Fruit fly (Drosophila melanogaster) whole organism, wandering third instar larva: ENCODE results near the gene CG10581.

Source experiments
- Abd-B ChIP-seq: fragments of >200 bp; optimal IDR thresholded peaks from 2 replicates; lab custom pipeline; 2017; ENCODE audit warnings: missing biosample characterization, missing genetic modification characterization
- CG32264 ChIP-seq: fragments of 200-800 bp; sonication (Bioruptor generic); optimal IDR thresholded peaks from 2 replicates; lab custom pipeline; 2016; ENCODE audit warnings: missing biosample characterization, missing genetic modification characterization
- Dfd ChIP-seq: fragments of >200 bp; optimal IDR thresholded peaks from 2 replicates; lab custom pipeline; 2017; ENCODE audit warnings: missing biosample characterization, missing genetic modification characterization
- Dif ChIP-seq: fragments of 200-275, 200-300 bp; sonication (Bioruptor generic); optimal IDR thresholded peaks from 2 replicates; lab custom pipeline; 2018; ENCODE audit warnings: missing biosample characterization, missing genetic modification characterization; ENCODE audit not compliant: partially characterized antibody
- GATAd ChIP-seq: sonication (Bioruptor generic); optimal IDR thresholded peaks from 2 replicates; lab custom pipeline; 2016; ENCODE audit warnings: missing biosample characterization, missing genetic modification characterization
- HLH106 ChIP-seq: fragments of 200-800 bp; optimal IDR thresholded peaks from 3 replicates; lab custom pipeline; 2019; ENCODE audit warnings: missing biosample characterization, mild to moderate bottlenecking, missing genetic modification characterization, moderate library complexity
- Hnf4 ChIP-seq: fragments of 200-800 bp; sonication (Bioruptor generic); optimal IDR thresholded peaks from 2 replicates; lab custom pipeline; 2016; ENCODE audit warnings: missing biosample characterization, mild to moderate bottlenecking, missing genetic modification characterization
- Hr78 ChIP-seq: fragments of >200 bp; optimal IDR thresholded peaks from 2 replicates; lab custom pipeline; 2017; ENCODE audit warnings: missing biosample characterization, missing genetic modification characterization
- Hr83 ChIP-seq: fragments of 200-300 bp; sonication (Bioruptor generic); optimal IDR thresholded peaks from 2 replicates; lab custom pipeline; 2016; ENCODE audit warnings: missing biosample characterization, mild to moderate bottlenecking, missing genetic modification characterization, moderate library complexity; ENCODE audit not compliant: poor library complexity, severe bottlenecking
- Jra ChIP-seq: sonication (Bioruptor generic); optimal IDR thresholded peaks from 2 replicates; lab custom pipeline; 2016; ENCODE audit warnings: missing biosample characterization, missing genetic modification characterization
- Myc ChIP-seq: fragments of >200 bp; optimal IDR thresholded peaks from 2 replicates; lab custom pipeline; 2017
- N ChIP-seq: fragments of >200 bp; optimal IDR thresholded peaks from 2 replicates; lab custom pipeline; 2018; ENCODE audit warnings: missing biosample characterization, missing external identifiers, missing genetic modification characterization
- OdsH ChIP-seq: fragments of 200-800 bp; sonication (Bioruptor generic); optimal IDR thresholded peaks from 2 replicates; lab custom pipeline; 2016; ENCODE audit warnings: missing biosample characterization, mild to moderate bottlenecking, missing genetic modification characterization
- Rel ChIP-seq, 2 experiments: fragments of 200-800 bp; sonication (Bioruptor generic) in 1 of 2; optimal IDR thresholded peaks; 2 replicates in 1 of 2; 3 replicates in 1 of 2; lab custom pipeline; 2016 to 2019; ENCODE audit warnings: mild to moderate bottlenecking in 2 of 2, missing biosample characterization in 2 of 2, missing genetic modification characterization in 2 of 2, moderate library complexity in 1 of 2
- Sp1 ChIP-seq: fragments of 200-800 bp; sonication (Bioruptor generic); optimal IDR thresholded peaks from 3 replicates; lab custom pipeline; 2019; ENCODE audit warnings: missing biosample characterization, mild to moderate bottlenecking, missing genetic modification characterization, moderate library complexity
- Vsx2 ChIP-seq: fragments of 200-300, 225-300 bp; sonication (Bioruptor generic); optimal IDR thresholded peaks from 2 replicates; lab custom pipeline; 2018; ENCODE audit warnings: missing biosample characterization, missing genetic modification characterization; ENCODE audit not compliant: partially characterized antibody
- brk ChIP-seq: fragments of 200-800 bp; sonication (Bioruptor generic); optimal IDR thresholded peaks from 2 replicates; lab custom pipeline; 2016; ENCODE audit warnings: missing biosample characterization, mild to moderate bottlenecking, missing genetic modification characterization
- dl ChIP-seq, 2 experiments: fragments of 175-275, 200-275 bp in 1 of 2; fragments of 200-275 bp in 1 of 2; sonication (Bioruptor generic); optimal IDR thresholded peaks; lab custom pipeline; 2018; ENCODE audit warnings: mild to moderate bottlenecking in 2 of 2, missing biosample characterization in 2 of 2, missing genetic modification characterization in 2 of 2, moderate library complexity in 2 of 2; ENCODE audit not compliant: partially characterized antibody in 2 of 2, insufficient read depth in 1 of 2
- dsf ChIP-seq: sonication (Bioruptor generic); optimal IDR thresholded peaks from 2 replicates; lab custom pipeline; 2016; ENCODE audit warnings: missing biosample characterization, missing genetic modification characterization, borderline replicate concordance
- ey ChIP-seq: fragments of 200-800 bp; sonication (Bioruptor generic); optimal IDR thresholded peaks from 2 replicates; lab custom pipeline; 2016; ENCODE audit warnings: missing biosample characterization, missing genetic modification characterization
- foxo ChIP-seq, 2 experiments: fragments of 200-800 bp; sonication (Bioruptor generic); optimal IDR thresholded peaks; 2 replicates in 1 of 2; 3 replicates in 1 of 2; lab custom pipeline; 2016 to 2017; ENCODE audit warnings: missing biosample characterization in 2 of 2, missing genetic modification characterization in 2 of 2
- fru ChIP-seq: fragments of 200-800 bp; sonication (Bioruptor generic); optimal IDR thresholded peaks from 3 replicates; lab custom pipeline; 2016; ENCODE audit warnings: missing biosample characterization, mild to moderate bottlenecking, missing genetic modification characterization
- h ChIP-seq: fragments of 200-800 bp; sonication (Bioruptor generic); optimal IDR thresholded peaks from 3 replicates; lab custom pipeline; 2016; ENCODE audit warnings: missing biosample characterization, mild to moderate bottlenecking, missing genetic modification characterization
- jim ChIP-seq: fragments of 175-275, 200-325 bp; sonication (Bioruptor generic); optimal IDR thresholded peaks from 2 replicates; lab custom pipeline; 2016; ENCODE audit warnings: missing biosample characterization, mild to moderate bottlenecking, missing genetic modification characterization
- lola ChIP-seq: fragments of >200 bp; optimal IDR thresholded peaks from 2 replicates; lab custom pipeline; 2017; ENCODE audit warnings: missing biosample characterization, missing genetic modification characterization
- pan ChIP-seq: fragments of >200 bp; optimal IDR thresholded peaks from 2 replicates; lab custom pipeline; 2017
- psq ChIP-seq: fragments of 200-800 bp; sonication (Bioruptor generic); optimal IDR thresholded peaks from 3 replicates; lab custom pipeline; 2017; ENCODE audit warnings: missing biosample characterization, mild to moderate bottlenecking, missing genetic modification characterization, moderate library complexity
- rgr ChIP-seq: fragments of 200-800 bp; sonication (Bioruptor generic); optimal IDR thresholded peaks from 3 replicates; lab custom pipeline; 2016; ENCODE audit warnings: missing biosample characterization, mild to moderate bottlenecking, missing genetic modification characterization
- sage ChIP-seq: fragments of 200-800 bp; sonication (Bioruptor generic); optimal IDR thresholded peaks from 2 replicates; lab custom pipeline; 2016; ENCODE audit warnings: missing biosample characterization, mild to moderate bottlenecking, missing genetic modification characterization
- sv ChIP-seq: fragments of 200-800 bp; sonication (Bioruptor generic); optimal IDR thresholded peaks from 3 replicates; lab custom pipeline; 2016; ENCODE audit warnings: missing biosample characterization, missing genetic modification characterization
- tai ChIP-seq: sonication (Bioruptor generic); optimal IDR thresholded peaks from 2 replicates; lab custom pipeline; 2016; ENCODE audit warnings: missing biosample characterization, missing genetic modification characterization
- usp ChIP-seq: fragments of >200 bp; optimal IDR thresholded peaks from 2 replicates; lab custom pipeline; 2017; ENCODE audit warnings: missing biosample characterization, missing genetic modification characterization
- woc ChIP-seq: sonication (Bioruptor generic); optimal IDR thresholded peaks from 2 replicates; lab custom pipeline; 2016; ENCODE audit warnings: missing biosample characterization, mild to moderate bottlenecking, missing genetic modification characterization

CG10581 gene

dm6 chr3L:21054188-21054893, 20.3 kb upstream of the CG10581 start:
- TF ChIP-seq N (no peak), sage (GFP tag; lab: Kevin White, UChicago) (no peak), dl (GFP tag; optimal IDR thresholded peaks at IDR 0.05; lab: Kevin White, UChicago; ENCODE audit: insufficient read depth in 1 of 2, partially characterized antibody in 2 of 2) (no peak), brk (no peak), rgr (GFP tag; lab: Kevin White, UChicago) (no peak), woc (GFP tag; lab: Kevin White, UChicago) (no peak), HLH106 (tag; lab: Kevin White, UChicago) (no peak), Dif (GFP tag; lab: Kevin White, UChicago) (no peak), Abd-B (GFP tag; lab: Kevin White, UChicago) (no peak), pan (lab: Kevin White, UChicago) (no peak)
- TF ChIP-seq, all 38 proteins: peak for 0

dm6 chr3L:21053763-21054162, 19.8 kb upstream of the CG10581 start:
- TF ChIP-seq h (GFP tag; lab: Kevin White, UChicago) (peak; percentile 39), rgr (GFP tag; lab: Kevin White, UChicago) (peak; percentile 34), tai (GFP tag; lab: Kevin White, UChicago) (peak; percentile 7), woc (GFP tag; lab: Kevin White, UChicago) (peak; percentile 9), lola (no peak), fru (GFP tag; lab: Kevin White, UChicago) (peak; percentile 20), sv (peak; percentile 70), psq (GFP tag; lab: Kevin White, UChicago) (peak; percentile 19), ey (peak; percentile 34), foxo (GFP tag; optimal IDR thresholded peaks at IDR 0.05; lab: Kevin White, UChicago) (peak in 1 of 2 experiments; percentile 27), Dfd (no peak)

- TF ChIP-seq Dfd = peak; percentile 93
- no peak for TF ChIP-seq Rel (GFP tag; optimal IDR thresholded peaks at IDR 0.05; lab: Kevin White, UChicago)
- peak; percentile 22 for TF ChIP-seq Rel (tag; optimal IDR thresholded peaks at IDR 0.05; lab: Kevin White, UChicago)
- TF ChIP-seq dsf (GFP tag; lab: Kevin White, UChicago) = no peak
- TF ChIP-seq rgr (GFP tag; lab: Kevin White, UChicago) = peak; percentile 24
These were observed 18.4 kb upstream of the CG10581 start for dm6 chr3L:21052191-21052951.

- TF ChIP-seq dsf (GFP tag; lab: Kevin White, UChicago) (no peak), usp (no peak), h (GFP tag; lab: Kevin White, UChicago) (no peak), Abd-B (GFP tag; lab: Kevin White, UChicago) (no peak), psq (GFP tag; lab: Kevin White, UChicago) (no peak), Dif (GFP tag; lab: Kevin White, UChicago) (no peak), ey (no peak), sv (no peak), Sp1 (GFP tag; lab: Kevin White, UChicago) (no peak), brk (no peak), Myc (lab: Kevin White, UChicago) (no peak), jim (GFP tag; lab: Kevin White, UChicago) (no peak)
These were observed 16.2 kb upstream of the CG10581 start for dm6 chr3L:21050068-21050736.

dm6 chr3L:21049417-21049914, 15.5 kb upstream of the CG10581 start:
- TF ChIP-seq foxo (GFP tag; optimal IDR thresholded peaks at IDR 0.05; lab: Kevin White, UChicago) (peak in 1 of 2 experiments; percentile 25), Rel (GFP tag; optimal IDR thresholded peaks at IDR 0.05; lab: Kevin White, UChicago) (no peak), Rel (tag; optimal IDR thresholded peaks at IDR 0.05; lab: Kevin White, UChicago) (no peak), tai (GFP tag; lab: Kevin White, UChicago) (no peak), sage (GFP tag; lab: Kevin White, UChicago) (no peak), Vsx2 (peak; percentile 86), OdsH (GFP tag; lab: Kevin White, UChicago) (peak; percentile 2), Sp1 (GFP tag; lab: Kevin White, UChicago) (no peak), Hnf4 (GFP tag; lab: Kevin White, UChicago) (no peak), CG32264 (no peak), dsf (GFP tag; lab: Kevin White, UChicago) (no peak), woc (GFP tag; lab: Kevin White, UChicago) (no peak), sv (no peak), GATAd (GFP tag; lab: Kevin White, UChicago) (no peak), rgr (GFP tag; lab: Kevin White, UChicago) (peak; percentile 32), Dif (GFP tag; lab: Kevin White, UChicago) (peak; percentile 52), Hr83 (peak; percentile 3), HLH106 (tag; lab: Kevin White, UChicago) (peak; percentile 23), pan (lab: Kevin White, UChicago) (no peak), Jra (no peak), lola (peak; percentile 94), brk (no peak), fru (GFP tag; lab: Kevin White, UChicago) (peak; percentile 26), dl (GFP tag; optimal IDR thresholded peaks at IDR 0.05; lab: Kevin White, UChicago; ENCODE audit: insufficient read depth in 1 of 2, partially characterized antibody in 2 of 2) (peak in 1 of 2 experiments; percentile 37), Hr78 (GFP tag; lab: Kevin White, UChicago) (no peak)
